Fruit fly (Drosophila melanogaster) Kc167 (cell line): ENCODE data around the gene S6k.

Source experiments
- Myc ChIP-seq: fragments of >200 bp; optimal IDR thresholded peaks from 2 replicates; lab custom pipeline; 2017; ENCODE audit warnings: missing external identifiers
- Sin3A ChIP-seq: fragments of >200 bp; optimal IDR thresholded peaks from 2 replicates; lab custom pipeline; 2018; ENCODE audit warnings: missing external identifiers
- h ChIP-seq: fragments of >200 bp; optimal IDR thresholded peaks from 3 replicates; lab custom pipeline; 2018; ENCODE audit warnings: missing external identifiers
- insv ChIP-seq: fragments of >200 bp; optimal IDR thresholded peaks from 3 replicates; lab custom pipeline; 2018; ENCODE audit warnings: missing external identifiers
- psq ChIP-seq: fragments of >200 bp; optimal IDR thresholded peaks from 2 replicates; lab custom pipeline; 2017; ENCODE audit warnings: missing external identifiers
- ttk ChIP-seq: sonication (Bioruptor generic); optimal IDR thresholded peaks from 2 replicates; lab custom pipeline; 2017; ENCODE audit warnings: missing external identifiers

Gene S6k

dm6 chr3L:5810633-5811341, at the start of gene S6k, which contains the start of gene kri:
Gene S6k (minus strand): TSS chr3L:5810931.
Gene kri (plus strand): TSS chr3L:5810973.
- TF ChIP-seq ttk (lab: Kevin White, UChicago) (no peak), Sin3A (lab: Kevin White, UChicago) (no peak), insv (lab: Kevin White, UChicago) (no peak), h (lab: Kevin White, UChicago) (no peak), psq (lab: Kevin White, UChicago) (no peak), Myc (lab: Kevin White, UChicago) (no peak)

dm6 chr3L:5859029-5859428, 48.3 kb upstream of the S6k start:
- TF ChIP-seq Sin3A (lab: Kevin White, UChicago) (no peak), ttk (lab: Kevin White, UChicago) (no peak), h (lab: Kevin White, UChicago) (no peak), Myc (lab: Kevin White, UChicago) (no peak), psq (lab: Kevin White, UChicago) (no peak), insv (lab: Kevin White, UChicago) (no peak)

- no peak for TF ChIP-seq ttk (lab: Kevin White, UChicago)
- no peak for TF ChIP-seq insv (lab: Kevin White, UChicago)
- no peak for TF ChIP-seq Sin3A (lab: Kevin White, UChicago)
- TF ChIP-seq h (lab: Kevin White, UChicago): no peak
- no peak for TF ChIP-seq psq (lab: Kevin White, UChicago)
- no peak for TF ChIP-seq Myc (lab: Kevin White, UChicago)
These were observed 46.2 kb upstream of the S6k start for dm6 chr3L:5856919-5857318.

- TF ChIP-seq psq (lab: Kevin White, UChicago) (no peak), insv (lab: Kevin White, UChicago) (no peak), h (lab: Kevin White, UChicago) (no peak), Myc (lab: Kevin White, UChicago) (no peak), Sin3A (lab: Kevin White, UChicago) (no peak), ttk (lab: Kevin White, UChicago) (no peak)
These were observed 45.5 kb upstream of the S6k start for dm6 chr3L:5856081-5856826.

- TF ChIP-seq ttk (lab: Kevin White, UChicago): no peak
These were observed 44.4 kb upstream of the S6k start for dm6 chr3L:5855098-5855497.

- TF ChIP-seq Myc (lab: Kevin White, UChicago): no peak
- no peak for TF ChIP-seq ttk (lab: Kevin White, UChicago)
- TF ChIP-seq psq (lab: Kevin White, UChicago): no peak
- no peak for TF ChIP-seq Sin3A (lab: Kevin White, UChicago)
- TF ChIP-seq insv (lab: Kevin White, UChicago): no peak
These were observed 40.9 kb upstream of the S6k start for dm6 chr3L:5851636-5852035.

DNA sequence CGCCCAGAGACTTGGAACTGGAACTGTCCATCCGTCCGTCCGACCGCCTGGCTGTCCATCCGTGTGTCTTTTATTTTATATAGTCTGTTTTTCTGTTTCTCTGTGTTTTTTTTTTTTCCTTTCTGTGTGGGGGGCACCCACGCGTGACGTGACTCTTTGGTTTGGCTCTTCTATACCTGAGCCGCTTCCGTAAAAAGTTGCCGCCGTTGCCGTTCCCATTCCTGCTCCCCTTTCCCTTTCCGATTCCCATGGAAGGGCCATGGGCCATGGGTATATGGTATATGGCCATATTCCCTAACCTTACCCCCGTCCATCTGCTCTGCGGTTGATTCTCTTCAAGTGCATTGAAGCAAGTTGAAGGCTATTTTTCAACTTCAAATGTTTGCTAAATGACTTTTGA, 38.2 kb upstream of the S6k start:
- TF ChIP-seq psq (lab: Kevin White, UChicago) (no peak), ttk (lab: Kevin White, UChicago) (no peak), insv (lab: Kevin White, UChicago) (no peak), Sin3A (lab: Kevin White, UChicago) (no peak), h (lab: Kevin White, UChicago) (no peak), Myc (lab: Kevin White, UChicago) (no peak)

dm6 chr3L:5845466-5845865, 34.7 kb upstream of the S6k start, which contains the start of gene vn:
Gene vn (minus strand): TSS chr3L:5845664.
- TF ChIP-seq h (lab: Kevin White, UChicago): no peak

dm6 chr3L:5843895-5844576, 33.3 kb upstream of the S6k start:
- TF ChIP-seq ttk (lab: Kevin White, UChicago) (no peak), Sin3A (lab: Kevin White, UChicago) (no peak), Myc (lab: Kevin White, UChicago) (no peak), psq (lab: Kevin White, UChicago) (no peak), insv (lab: Kevin White, UChicago) (no peak), h (lab: Kevin White, UChicago) (no peak)

DNA sequence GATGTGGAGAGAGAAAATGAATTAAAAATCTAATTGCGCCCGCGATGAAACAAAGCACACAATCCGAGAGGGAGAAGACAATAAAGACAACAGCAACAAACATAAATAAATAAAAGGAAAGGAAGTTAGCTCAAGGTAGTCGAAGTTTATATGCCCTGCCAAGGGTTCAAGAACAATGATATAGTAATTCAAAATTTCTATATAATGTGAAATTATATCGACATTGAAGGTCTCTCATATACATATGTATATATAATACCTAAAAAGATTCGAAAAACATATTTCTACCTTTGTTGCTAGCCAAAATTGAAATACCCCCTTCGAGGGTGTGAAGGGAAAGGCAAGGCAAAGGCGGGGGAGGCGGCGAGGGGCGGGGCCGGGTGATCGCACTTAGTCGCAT, 30.1 kb upstream of the S6k start:
- TF ChIP-seq ttk (lab: Kevin White, UChicago) (no peak), h (lab: Kevin White, UChicago) (no peak), insv (lab: Kevin White, UChicago) (no peak), Sin3A (lab: Kevin White, UChicago) (no peak), Myc (lab: Kevin White, UChicago) (no peak), psq (lab: Kevin White, UChicago) (no peak)

DNA sequence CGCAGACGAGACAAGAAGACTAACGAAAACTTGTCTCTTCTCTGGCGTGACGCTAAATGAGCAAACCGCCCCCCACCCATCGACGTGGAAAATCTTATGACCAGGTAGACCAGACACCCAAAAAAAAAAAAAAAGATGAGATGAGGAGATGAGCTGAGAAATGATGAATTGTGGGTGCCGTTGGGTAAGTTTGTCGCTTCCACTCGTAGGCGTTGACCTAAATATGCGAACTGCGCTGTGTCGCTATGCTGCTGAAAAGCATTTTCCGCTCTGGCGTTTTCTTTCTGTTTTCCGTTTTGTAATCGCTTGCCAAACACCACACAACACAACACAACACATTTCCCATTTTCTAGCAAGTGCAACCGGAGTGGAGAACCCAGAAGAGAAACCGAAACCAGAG, 28.1 kb upstream of the S6k start:
- TF ChIP-seq h (lab: Kevin White, UChicago) (no peak), Sin3A (lab: Kevin White, UChicago) (no peak), Myc (lab: Kevin White, UChicago) (no peak), insv (lab: Kevin White, UChicago) (no peak), psq (lab: Kevin White, UChicago) (no peak), ttk (lab: Kevin White, UChicago) (no peak)
